Worm (Caenorhabditis elegans) whole organism, L4 larva: Measurements from ENCODE around the gene ddx-46.

Source experiments
- D1046.2 ChIP-seq: fragments of 200-800 bp; sonication (Bioruptor generic); IDR thresholded peaks from 2 replicates; pipeline ENCODE4 v1.3.6; 2022; ENCODE audit warnings: missing genetic modification characterization, missing compliant biosample characterization
- F10B5.3 ChIP-seq: sonication (generic microtip); optimal IDR thresholded peaks from 2 replicates; lab custom pipeline; 2016; ENCODE audit warnings: mild to moderate bottlenecking, missing genetic modification characterization, missing compliant biosample characterization
- F44E2.7 ChIP-seq: fragments of 200-800 bp; sonication (Bioruptor generic); IDR thresholded peaks from 2 replicates; pipeline ENCODE4 v2.1.2; 2022; ENCODE audit warnings: missing genetic modification characterization, missing compliant biosample characterization
- F49E8.2 ChIP-seq: sonication (generic microtip); optimal IDR thresholded peaks from 2 replicates; lab custom pipeline; 2016; ENCODE audit warnings: missing compliant biosample characterization, mild to moderate bottlenecking, missing genetic modification characterization, borderline replicate concordance
- T20F7.1 ChIP-seq: fragments of 200-800 bp; sonication (Bioruptor generic); optimal IDR thresholded peaks from 2 replicates; lab custom pipeline; 2018; ENCODE audit warnings: mild to moderate bottlenecking, missing genetic modification characterization, missing compliant biosample characterization
- T26A8.4 ChIP-seq: fragments of 200-800 bp; sonication (Bioruptor generic); IDR thresholded peaks from 2 replicates; pipeline ENCODE4 v1.3.6; 2022; ENCODE audit warnings: missing genetic modification characterization, missing compliant biosample characterization
- Y105C5A.15 ChIP-seq: fragments of 200-800 bp; sonication (Bioruptor generic); IDR thresholded peaks from 2 replicates; pipeline ENCODE4 v1.3.6; 2022; ENCODE audit warnings: missing genetic modification characterization, missing compliant biosample characterization
- Y48G9A.11 ChIP-seq: fragments of 200-800 bp; sonication (Bioruptor generic); IDR thresholded peaks from 2 replicates; pipeline ENCODE4 v1.3.6; 2022; ENCODE audit warnings: missing genetic modification reagents, missing genetic modification characterization, missing compliant biosample characterization
- ZK337.2 ChIP-seq: fragments of 200-800 bp; sonication (Bioruptor generic); IDR thresholded peaks from 2 replicates; pipeline ENCODE4 v1.3.6; 2022; ENCODE audit warnings: missing genetic modification reagents, missing genetic modification characterization, missing compliant biosample characterization
- ZK546.5 ChIP-seq, 2 experiments: sonication (generic microtip); optimal IDR thresholded peaks; 2 replicates each; lab custom pipeline; 2017; ENCODE audit warnings: missing biosample characterization in 2 of 2, missing genetic modification characterization in 2 of 2
- aha-1 ChIP-seq: fragments of 150-350 bp; peaks from one replicate; lab custom pipeline; 2014; ENCODE audit warnings: missing biosample characterization, missing genetic modification characterization
- aly-2 ChIP-seq: sonication (generic microtip); optimal IDR thresholded peaks from 2 replicates; lab custom pipeline; 2018; ENCODE audit warnings: missing biosample characterization, missing genetic modification characterization
- arid-1 ChIP-seq: fragments of 200-800 bp; sonication (Bioruptor generic); conservative IDR thresholded peaks from 2 replicates; pipeline ENCODE4 v1.3.6; 2022; ENCODE audit warnings: missing genetic modification reagents, missing genetic modification characterization, missing compliant biosample characterization
- ceh-82 ChIP-seq: sonication (generic microtip); optimal IDR thresholded peaks from 2 replicates; lab custom pipeline; 2017; ENCODE audit warnings: missing biosample characterization, missing genetic modification characterization
- cey-2 ChIP-seq: sonication (generic microtip); optimal IDR thresholded peaks from 3 replicates; lab custom pipeline; 2017; ENCODE audit warnings: missing genetic modification characterization, mild to moderate bottlenecking, missing compliant biosample characterization, antibody characterized with exemption, borderline replicate concordance; ENCODE audit not compliant: insufficient read depth
- daf-16 ChIP-seq, 3 experiments: sonication (generic microtip); optimal IDR thresholded peaks; 2 replicates each; lab custom pipeline; 2016 to 2017; ENCODE audit warnings: missing genetic modification characterization in 3 of 3, missing genetic modification reagents in 3 of 3, mild to moderate bottlenecking in 2 of 3, missing compliant biosample characterization in 2 of 3, missing biosample characterization in 1 of 3, moderate library complexity in 1 of 3
- daf-8 ChIP-seq: fragments of 200-800 bp; sonication (Bioruptor generic); IDR thresholded peaks from 2 replicates; pipeline ENCODE4 v1.3.6; 2022; ENCODE audit warnings: missing genetic modification characterization, missing compliant biosample characterization
- dmd-6 ChIP-seq: fragments of 200-800 bp; sonication (Bioruptor generic); IDR thresholded peaks from 2 replicates; pipeline ENCODE4 v1.3.6; 2022; ENCODE audit warnings: missing genetic modification reagents, missing genetic modification characterization, missing compliant biosample characterization
- dpl-1 ChIP-seq: fragments of 150-350 bp; optimal IDR thresholded peaks from 2 replicates; lab custom pipeline; 2014; ENCODE audit warnings: missing biosample characterization, missing genetic modification reagents, missing genetic modification characterization
- egl-27 ChIP-seq: sonication (generic microtip); optimal IDR thresholded peaks from 3 replicates; lab custom pipeline; 2017; ENCODE audit warnings: missing biosample characterization, missing genetic modification reagents, missing genetic modification characterization
- gei-8 ChIP-seq: fragments of 200-800 bp; sonication (Bioruptor generic); optimal IDR thresholded peaks from 2 replicates; lab custom pipeline; 2018; ENCODE audit warnings: mild to moderate bottlenecking, missing genetic modification characterization, missing compliant biosample characterization
- hlh-11 ChIP-seq: fragments of 200-800 bp; sonication (Bioruptor generic); optimal IDR thresholded peaks from 2 replicates; lab custom pipeline; 2018; ENCODE audit warnings: mild to moderate bottlenecking, missing genetic modification characterization, missing compliant biosample characterization
- hmg-1.1 ChIP-seq: fragments of 200-800 bp; sonication (Bioruptor generic); IDR thresholded peaks from 2 replicates; pipeline ENCODE4 v1.3.6; 2022; ENCODE audit warnings: missing genetic modification reagents, missing genetic modification characterization, missing compliant biosample characterization
- lin-1 ChIP-seq: fragments of 200-800 bp; sonication (Bioruptor generic); IDR thresholded peaks from 2 replicates; pipeline ENCODE4 v1.3.6; 2022; ENCODE audit warnings: missing genetic modification reagents, missing genetic modification characterization, missing compliant biosample characterization
- lin-13 ChIP-seq: fragments of 150-350 bp; optimal IDR thresholded peaks from 2 replicates; lab custom pipeline; 2014; ENCODE audit warnings: missing biosample characterization, missing genetic modification reagents, missing genetic modification characterization
- lin-15B ChIP-seq: fragments of 150-350 bp; sonication (generic microtip); optimal IDR thresholded peaks from 3 replicates; lab custom pipeline; 2014; ENCODE audit warnings: missing biosample characterization, missing genetic modification characterization
- lin-29 ChIP-seq: fragments of 200-800 bp; sonication (Bioruptor generic); IDR thresholded peaks from 2 replicates; pipeline ENCODE4 v1.3.6; 2022; ENCODE audit warnings: missing genetic modification reagents, missing genetic modification characterization, missing compliant biosample characterization
- lin-38 ChIP-seq: fragments of 200-800 bp; sonication (Bioruptor generic); IDR thresholded peaks from 2 replicates; pipeline ENCODE4 v1.3.6; 2022; ENCODE audit warnings: missing genetic modification reagents, missing genetic modification characterization, missing compliant biosample characterization
- lin-39 ChIP-seq: fragments of 150-350 bp; optimal IDR thresholded peaks from 2 replicates; lab custom pipeline; 2014; ENCODE audit warnings: missing biosample characterization, missing genetic modification reagents, missing genetic modification characterization
- lir-3 ChIP-seq: sonication (generic microtip); optimal IDR thresholded peaks from 2 replicates; lab custom pipeline; 2016; ENCODE audit warnings: mild to moderate bottlenecking, missing genetic modification characterization, missing compliant biosample characterization
- lsy-2 ChIP-seq, 2 experiments: fragments of 150-350 bp in 1 of 2; sonication (generic microtip) in 1 of 2; optimal IDR thresholded peaks; 2 replicates each; lab custom pipeline; 2014 to 2017; ENCODE audit warnings: missing biosample characterization in 2 of 2, missing genetic modification characterization in 2 of 2
- mdl-1 ChIP-seq, 2 experiments: fragments of 150-350 bp in 1 of 2; sonication (generic microtip) in 1 of 2; optimal IDR thresholded peaks; 2 replicates each; lab custom pipeline; 2014 to 2017; ENCODE audit warnings: missing biosample characterization in 2 of 2, missing genetic modification characterization in 2 of 2
- nhr-237 ChIP-seq: sonication (generic microtip); optimal IDR thresholded peaks from 2 replicates; lab custom pipeline; 2017; ENCODE audit warnings: missing biosample characterization, missing genetic modification characterization
- nhr-28 ChIP-seq: fragments of 150-350 bp; optimal IDR thresholded peaks from 2 replicates; lab custom pipeline; 2014; ENCODE audit warnings: missing biosample characterization, missing genetic modification characterization
- nhr-41 ChIP-seq: fragments of 200-800 bp; sonication (Bioruptor generic); IDR thresholded peaks from 2 replicates; pipeline ENCODE4 v1.3.6; 2022; ENCODE audit warnings: missing genetic modification reagents, missing genetic modification characterization, missing compliant biosample characterization
- nhr-48 ChIP-seq: sonication (generic microtip); optimal IDR thresholded peaks from 2 replicates; lab custom pipeline; 2016; ENCODE audit warnings: mild to moderate bottlenecking, missing genetic modification characterization, missing compliant biosample characterization
- nhr-76 ChIP-seq: fragments of 150-350 bp; optimal IDR thresholded peaks from 2 replicates; lab custom pipeline; 2014; ENCODE audit warnings: missing biosample characterization, missing genetic modification characterization
- nhr-77 ChIP-seq: fragments of 150-350 bp; optimal IDR thresholded peaks from 2 replicates; lab custom pipeline; 2014; ENCODE audit warnings: missing biosample characterization, missing genetic modification characterization
- spr-1 ChIP-seq: sonication (generic microtip); optimal IDR thresholded peaks from 2 replicates; lab custom pipeline; 2016; ENCODE audit warnings: mild to moderate bottlenecking, missing genetic modification characterization, missing compliant biosample characterization
- spr-3 ChIP-seq: fragments of 200-800 bp; sonication (Bioruptor generic); optimal IDR thresholded peaks from 2 replicates; lab custom pipeline; 2018; ENCODE audit warnings: mild to moderate bottlenecking, missing genetic modification characterization, missing compliant biosample characterization
- tag-97 ChIP-seq: fragments of 200-800 bp; sonication (Bioruptor generic); IDR thresholded peaks from 2 replicates; pipeline ENCODE4 v1.3.6; 2022; ENCODE audit warnings: missing genetic modification characterization, missing compliant biosample characterization
- tra-1 ChIP-seq: fragments of 200-800 bp; sonication (Bioruptor generic); IDR thresholded peaks from 2 replicates; pipeline ENCODE4 v1.3.6; 2022; ENCODE audit warnings: missing genetic modification reagents, missing genetic modification characterization, missing compliant biosample characterization
- unc-62 ChIP-seq, 3 experiments: fragments of 150-350 bp in 1 of 3; sonication (generic microtip); optimal IDR thresholded peaks in 2 of 3; peaks in 1 of 3; 1 replicate in 1 of 3; 2 replicates in 2 of 3; lab custom pipeline; 2014 to 2017; ENCODE audit warnings: missing biosample characterization in 3 of 3, missing genetic modification characterization in 3 of 3, missing genetic modification reagents in 3 of 3, missing genotype in 1 of 3
- zag-1 ChIP-seq: fragments of 150-350 bp; optimal IDR thresholded peaks from 2 replicates; lab custom pipeline; 2014; ENCODE audit warnings: missing biosample characterization, missing genetic modification characterization
- zfp-3 ChIP-seq: fragments of 200-800 bp; sonication (Bioruptor generic); conservative IDR thresholded peaks from 2 replicates; pipeline ENCODE4 v1.3.6; 2022; ENCODE audit warnings: missing genetic modification reagents, missing genetic modification characterization, missing compliant biosample characterization
- zip-2 ChIP-seq: fragments of 150-350 bp; optimal IDR thresholded peaks from 2 replicates; lab custom pipeline; 2014; ENCODE audit warnings: missing biosample characterization, missing genetic modification characterization
- ztf-11 ChIP-seq: fragments of 150-350 bp; optimal IDR thresholded peaks from 2 replicates; lab custom pipeline; 2014; ENCODE audit warnings: missing biosample characterization, missing genetic modification characterization

ddx-46 gene

DNA sequence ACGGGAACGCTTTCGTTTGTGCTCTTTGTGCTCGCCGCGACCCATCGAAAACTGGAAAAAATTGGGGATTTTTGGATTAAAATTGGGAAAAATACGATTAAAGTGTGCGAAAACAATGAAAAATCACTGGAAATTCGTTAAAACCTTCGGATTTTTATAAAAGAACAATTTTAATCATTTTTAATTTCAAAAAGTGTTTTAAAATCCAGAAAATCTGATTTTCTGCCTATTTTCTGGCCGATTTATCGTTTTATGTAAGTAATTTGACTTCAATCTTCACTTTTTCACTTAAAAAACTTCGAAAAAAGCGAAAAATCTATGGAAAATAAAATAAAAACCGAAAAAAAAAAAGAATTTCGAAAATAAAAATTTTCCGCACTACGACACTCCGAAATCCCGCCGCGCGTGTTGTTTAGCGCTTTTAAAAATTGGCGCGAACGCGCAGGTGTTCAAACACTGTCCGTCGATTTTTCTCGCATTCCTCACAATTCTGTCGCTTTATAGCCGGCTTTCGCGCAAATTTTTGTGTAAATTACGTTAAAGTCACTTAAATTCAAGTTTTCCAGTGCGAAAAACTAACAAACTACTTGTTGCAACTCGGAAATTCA is at the start of gene ddx-46, which contains the start of gene F53H1.4:
Gene ddx-46 (minus strand): TSS at position 51 of the 608 bp plus-strand sequence.
Gene F53H1.4 (plus strand): TSS at position 567 of the 608 bp plus-strand sequence.
- TF ChIP-seq lin-38: peak; percentile 76
- no peak for TF ChIP-seq hmg-1.1 (GFP tag; lab: Robert Waterston, UW)
- no peak for TF ChIP-seq zip-2 (tag; lab: Kevin White, UChicago)
- peak; percentile 17 for TF ChIP-seq hlh-11
- TF ChIP-seq spr-3 (GFP tag; lab: Kevin White, UChicago): no peak
- TF ChIP-seq nhr-76 (tag; lab: Kevin White, UChicago): no peak
- TF ChIP-seq Y105C5A.15: no peak
- TF ChIP-seq tag-97: no peak
- TF ChIP-seq lin-29 (GFP tag; lab: Robert Waterston, UW): no peak
- TF ChIP-seq T20F7.1 (GFP tag; lab: Kevin White, UChicago): peak; percentile 98
- peak; percentile 99 for TF ChIP-seq Y48G9A.11 (GFP tag; lab: Robert Waterston, UW)
- no peak for TF ChIP-seq daf-16 (GFP tag; optimal IDR thresholded peaks at IDR 0.05; lab: Kevin White, UChicago)
- TF ChIP-seq daf-16 (tag; optimal IDR thresholded peaks at IDR 0.05; lab: Kevin White, UChicago): no peak
- no peak for TF ChIP-seq ZK337.2 (GFP tag; lab: Robert Waterston, UW)
- TF ChIP-seq lin-39: no peak
- peak; percentile 87 for TF ChIP-seq dpl-1 (GFP tag; lab: Kevin White, UChicago)
- TF ChIP-seq nhr-237 (tag; lab: Kevin White, UChicago): no peak
- no peak for TF ChIP-seq cey-2 (tag; lab: Kevin White, UChicago)
- TF ChIP-seq daf-8 (GFP tag; lab: Robert Waterston, UW): no peak
- TF ChIP-seq F44E2.7: no peak
- no peak for TF ChIP-seq aly-2 (tag; lab: Kevin White, UChicago)
- peak; percentile 96 for TF ChIP-seq aha-1 (tag; lab: Kevin White, UChicago)
- TF ChIP-seq nhr-41 (GFP tag; lab: Robert Waterston, UW): no peak
- TF ChIP-seq lsy-2 (tag; optimal IDR thresholded peaks at IDR 0.05; lab: Kevin White, UChicago): peak in 1 of 2 experiments; percentile 47
- TF ChIP-seq mdl-1 (tag; optimal IDR thresholded peaks at IDR 0.05; lab: Kevin White, UChicago): no peak

DNA sequence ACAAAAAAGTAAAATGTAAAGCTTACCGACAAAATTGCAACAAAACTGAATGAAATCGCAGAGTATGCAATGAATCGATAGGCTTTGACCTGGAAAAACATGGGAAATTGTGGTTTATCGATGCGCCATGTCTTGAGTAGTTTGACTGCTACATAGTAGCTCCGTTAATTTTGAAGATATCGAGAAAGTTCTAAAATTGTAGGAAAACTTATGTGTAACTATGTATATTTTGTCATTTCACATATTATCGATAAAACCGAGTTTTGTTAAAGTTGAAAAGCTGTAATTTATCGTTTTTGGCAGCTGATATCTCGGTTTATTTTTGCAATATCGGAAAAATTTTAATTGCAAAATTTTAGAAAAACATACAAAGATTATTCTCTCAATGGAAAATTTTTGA is 49.7 kb upstream of the ddx-46 start, which contains the start of gene col-105:
Gene col-105 (minus strand): TSS at position 101 of the 400 bp plus-strand sequence.
- TF ChIP-seq tra-1 (no peak), T26A8.4 (GFP tag; lab: Robert Waterston, UW) (no peak), dmd-6 (no peak)

DNA sequence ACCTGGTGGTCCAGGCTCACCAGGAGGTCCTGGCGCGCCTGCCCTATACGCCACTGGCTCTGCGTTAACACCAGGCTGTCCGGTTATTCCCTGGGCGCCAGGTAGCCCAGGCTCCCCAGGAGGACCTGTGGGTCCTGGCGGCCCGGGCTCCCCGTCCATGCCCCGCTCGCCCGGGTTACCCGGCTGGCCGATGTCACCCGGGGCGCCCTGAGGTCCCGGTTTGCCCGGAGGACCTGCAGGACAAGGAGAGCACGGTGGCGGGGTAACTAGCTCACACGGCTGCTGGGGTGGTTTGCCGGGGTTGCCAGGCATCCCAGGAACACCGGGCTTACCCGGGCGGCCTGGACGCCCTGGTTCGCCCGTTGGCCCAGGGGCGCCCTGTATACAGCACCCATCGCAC is 48.7 kb upstream of the ddx-46 start:
- TF ChIP-seq unc-62 (GFP tag; optimal IDR thresholded peaks at IDR 0.05 in 1 of 2; lab: Kevin White, UChicago) (no peak), unc-62 (tag; optimal IDR thresholded peaks at IDR 0.05; lab: Kevin White, UChicago) (no peak), daf-16 (GFP tag; optimal IDR thresholded peaks at IDR 0.05; lab: Kevin White, UChicago) (no peak), daf-16 (tag; optimal IDR thresholded peaks at IDR 0.05; lab: Kevin White, UChicago) (no peak), arid-1 (GFP tag; lab: Robert Waterston, UW) (no peak), ZK546.5 (tag; optimal IDR thresholded peaks at IDR 0.05; lab: Kevin White, UChicago) (no peak), lin-38 (no peak), F10B5.3 (no peak), lir-3 (tag; lab: Kevin White, UChicago) (no peak), ceh-82 (tag; lab: Kevin White, UChicago) (no peak), zfp-3 (GFP tag; lab: Robert Waterston, UW) (no peak), egl-27 (tag; lab: Kevin White, UChicago) (no peak), nhr-28 (tag; lab: Kevin White, UChicago) (no peak), spr-1 (no peak), gei-8 (no peak), lin-15B (tag; lab: Kevin White, UChicago) (no peak), zag-1 (tag; lab: Kevin White, UChicago) (no peak), nhr-48 (no peak), mdl-1 (tag; optimal IDR thresholded peaks at IDR 0.05; lab: Kevin White, UChicago) (no peak), dmd-6 (no peak), nhr-77 (tag; lab: Kevin White, UChicago) (no peak), aly-2 (tag; lab: Kevin White, UChicago) (no peak), ztf-11 (tag; lab: Kevin White, UChicago) (no peak), lin-13 (GFP tag; lab: Kevin White, UChicago) (no peak), F49E8.2 (tag; lab: Kevin White, UChicago) (no peak), D1046.2 (no peak), lin-1 (GFP tag; lab: Robert Waterston, UW) (no peak)
